Worm (Caenorhabditis elegans) whole organism, early embryonic: Measurements from ENCODE around the gene C35B1.8.
"Not testable (repeated sequence)": the region's sequence is repeated elsewhere in the genome, so short reads cannot be mapped to it uniquely, and the experiment has no call there.

Source experiments
- B0310.2 ChIP-seq: sonication (generic microtip); optimal IDR thresholded peaks from 2 replicates; lab custom pipeline; 2016; ENCODE audit warnings: mild to moderate bottlenecking, missing genetic modification characterization, missing compliant biosample characterization
- F13C5.2 ChIP-seq: sonication (generic microtip); optimal IDR thresholded peaks from 2 replicates; lab custom pipeline; 2017; ENCODE audit warnings: mild to moderate bottlenecking, missing genetic modification characterization, inconsistent platforms, missing compliant biosample characterization
- aly-1 ChIP-seq: sonication (generic microtip); optimal IDR thresholded peaks from 2 replicates; lab custom pipeline; 2016; ENCODE audit warnings: missing genetic modification characterization, missing compliant biosample characterization
- ama-1 ChIP-seq: fragments of 150-350 bp; optimal IDR thresholded peaks from 2 replicates; lab custom pipeline; 2014
- ceh-13 ChIP-seq: fragments of 200-800 bp; sonication (Bioruptor generic); optimal IDR thresholded peaks from 2 replicates; lab custom pipeline; 2018; ENCODE audit warnings: mild to moderate bottlenecking, missing genetic modification characterization, missing compliant biosample characterization
- ceh-36 ChIP-seq: sonication (generic microtip); optimal IDR thresholded peaks from 2 replicates; lab custom pipeline; 2016; ENCODE audit warnings: missing genetic modification characterization, inconsistent platforms, missing compliant biosample characterization
- ets-7 ChIP-seq: sonication (generic microtip); optimal IDR thresholded peaks from 2 replicates; lab custom pipeline; 2016; ENCODE audit warnings: missing genotype, missing genetic modification characterization, missing compliant biosample characterization
- flt-1 ChIP-seq: fragments of 200-800 bp; sonication (Bioruptor generic); IDR thresholded peaks from 2 replicates; pipeline ENCODE4 v1.3.6; 2022; ENCODE audit warnings: missing genetic modification characterization, missing compliant biosample characterization
- hmbx-1 ChIP-seq: sonication (generic microtip); optimal IDR thresholded peaks from 2 replicates; lab custom pipeline; 2016; ENCODE audit warnings: mild to moderate bottlenecking, missing genetic modification characterization, missing compliant biosample characterization
- hmg-4 ChIP-seq: fragments of 200-800 bp; sonication (Bioruptor generic); optimal IDR thresholded peaks from 2 replicates; lab custom pipeline; 2018; ENCODE audit warnings: mild to moderate bottlenecking, missing genetic modification characterization, missing compliant biosample characterization
- hnd-1 ChIP-seq: sonication (generic microtip); optimal IDR thresholded peaks from 2 replicates; lab custom pipeline; 2016; ENCODE audit warnings: missing genetic modification characterization, missing compliant biosample characterization
- pes-1 ChIP-seq: fragments of 200-800 bp; sonication (Bioruptor generic); IDR thresholded peaks from 2 replicates; pipeline ENCODE4 v1.3.6; 2022; ENCODE audit warnings: missing genetic modification reagents, missing genetic modification characterization, missing compliant biosample characterization
- scrt-1 ChIP-seq: fragments of 200-800 bp; sonication (Bioruptor generic); IDR thresholded peaks from 2 replicates; pipeline ENCODE4 v1.3.6; 2022; ENCODE audit warnings: missing genetic modification characterization, missing compliant biosample characterization
- sea-1 ChIP-seq: fragments of 200-800 bp; sonication (Bioruptor generic); conservative IDR thresholded peaks from 2 replicates; pipeline ENCODE4 v1.3.6; 2022; ENCODE audit warnings: missing genetic modification characterization, missing compliant biosample characterization
- tbx-11 ChIP-seq: fragments of 200-800 bp; sonication (Bioruptor generic); IDR thresholded peaks from 2 replicates; pipeline ENCODE4 v1.3.6; 2022; ENCODE audit warnings: missing genetic modification characterization, missing compliant biosample characterization
- tbx-37 ChIP-seq: fragments of 200-800 bp; sonication (Bioruptor generic); conservative IDR thresholded peaks from 2 replicates; pipeline ENCODE4 v1.3.6; 2022; ENCODE audit warnings: missing genetic modification reagents, missing genetic modification characterization, missing compliant biosample characterization
- tra-4 ChIP-seq: sonication (generic microtip); optimal IDR thresholded peaks from 2 replicates; lab custom pipeline; 2017; ENCODE audit warnings: missing genetic modification characterization, missing compliant biosample characterization

The C35B1.8 gene

DNA sequence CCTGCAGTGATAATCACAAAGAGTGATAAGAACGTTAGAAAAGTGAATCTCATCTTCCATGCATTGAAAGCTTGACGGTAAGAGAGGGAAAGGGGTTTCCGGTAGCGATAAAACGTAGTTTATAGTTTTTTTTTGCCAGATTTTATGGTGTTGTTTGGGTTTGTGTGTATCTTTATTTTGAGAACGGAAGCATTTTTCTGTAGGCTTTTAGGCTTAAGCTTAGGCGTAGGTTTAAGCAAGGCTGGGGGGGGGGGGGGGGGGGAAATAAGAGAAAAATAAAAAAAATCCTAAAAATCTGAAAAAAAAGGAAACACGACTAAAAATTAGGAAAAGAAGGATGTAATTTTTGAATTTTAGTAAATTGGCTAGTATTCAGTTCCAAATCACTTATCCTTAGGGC, at the start of gene C35B1.8:
Gene C35B1.8, minus strand, starts transcription at position 101 of the 400 bp plus-strand sequence.
- TF ChIP-seq tbx-11 (GFP tag; lab: Robert Waterston, UW) (no peak), ets-7 (tag; lab: Kevin White, UChicago) (no peak), ceh-13 (GFP tag; lab: Kevin White, UChicago) (no peak), ama-1 (no peak)

DNA sequence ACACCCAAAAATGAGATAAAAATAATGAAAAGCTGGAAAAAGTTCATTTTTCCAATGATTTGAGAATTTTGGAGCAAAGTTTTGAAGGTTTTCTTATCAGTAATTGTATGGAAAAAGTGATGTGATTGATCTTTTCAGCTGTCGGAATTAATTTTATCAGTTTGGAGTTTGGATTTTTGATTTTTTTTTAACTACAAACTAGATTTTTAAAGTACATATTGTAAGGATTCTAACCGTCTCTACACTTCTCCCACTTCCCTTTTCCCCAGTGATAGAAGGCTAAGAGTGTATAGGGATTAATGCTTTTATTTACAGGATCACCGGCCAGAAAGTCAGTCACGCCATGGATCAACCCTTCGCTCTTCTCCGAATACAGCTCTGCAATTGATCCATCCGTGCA, 46.9 kb upstream of the C35B1.8 start, which contains the start of gene F49F1.7:
Gene F49F1.7, minus strand, starts transcription at position 101 of the 400 bp plus-strand sequence.
- TF ChIP-seq B0310.2 (tag; lab: Kevin White, UChicago); ceh-36; tbx-37: not testable (repeated sequence)

DNA sequence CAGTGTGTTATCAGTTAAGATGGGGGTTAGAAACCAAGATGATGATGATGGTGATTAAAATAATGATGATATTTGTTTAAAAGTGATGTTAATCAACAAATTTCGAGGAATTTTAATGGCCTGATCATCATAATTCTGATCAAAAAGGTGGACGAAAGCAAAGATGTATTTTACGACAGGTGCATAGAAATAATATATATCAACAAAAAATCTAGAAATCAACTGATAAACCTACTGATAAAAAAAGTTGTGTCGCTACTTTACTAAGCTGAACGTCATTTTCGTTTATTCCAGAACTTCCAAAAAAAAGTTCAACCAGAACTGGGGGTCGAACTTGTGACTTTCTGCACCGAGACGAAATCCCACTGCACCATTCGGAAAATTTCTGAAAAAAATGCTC, 44.3 kb upstream of the C35B1.8 start, which contains the start of gene mul-1:
Gene mul-1, minus strand, starts transcription at position 84 of the 400 bp plus-strand sequence.
- TF ChIP-seq hmg-4 (GFP tag; lab: Kevin White, UChicago) (no peak), B0310.2 (tag; lab: Kevin White, UChicago) (no peak), scrt-1 (GFP tag; lab: Robert Waterston, UW) (no peak), tbx-11 (GFP tag; lab: Robert Waterston, UW) (no peak), sea-1 (GFP tag; lab: Robert Waterston, UW) (no peak), F13C5.2 (tag; lab: Kevin White, UChicago) (no peak), ceh-13 (GFP tag; lab: Kevin White, UChicago) (no peak), hnd-1 (tag; lab: Kevin White, UChicago) (no peak), flt-1 (GFP tag; lab: Robert Waterston, UW) (no peak), tra-4 (tag; lab: Kevin White, UChicago) (no peak), ama-1 (no peak)

DNA sequence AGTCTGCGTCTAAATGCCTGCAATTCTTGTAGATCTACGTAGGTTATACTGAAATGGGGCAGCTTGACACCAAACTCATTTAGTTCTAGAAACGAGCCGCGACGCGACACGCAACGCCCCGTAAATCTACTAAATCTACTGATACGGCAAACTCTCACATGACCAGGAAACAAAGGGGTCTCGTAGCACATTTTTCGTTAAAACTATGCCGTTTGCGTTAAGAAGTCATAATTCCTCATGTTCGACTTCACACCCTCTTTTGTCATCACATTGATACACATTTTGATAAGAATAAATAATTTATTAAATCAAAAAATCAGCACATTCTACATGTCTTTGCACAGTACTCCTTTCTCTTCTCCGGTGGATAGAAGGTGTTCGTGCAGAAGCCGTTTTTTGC, 42.3 kb upstream of the C35B1.8 start:
- TF ChIP-seq flt-1 (GFP tag; lab: Robert Waterston, UW) (no peak), pes-1 (no peak), hmg-4 (GFP tag; lab: Kevin White, UChicago) (no peak), ets-7 (tag; lab: Kevin White, UChicago) (no peak), tbx-37 (no peak), sea-1 (GFP tag; lab: Robert Waterston, UW) (no peak), B0310.2 (tag; lab: Kevin White, UChicago) (no peak), scrt-1 (GFP tag; lab: Robert Waterston, UW) (no peak), ceh-13 (GFP tag; lab: Kevin White, UChicago) (no peak), ama-1 (no peak), ceh-36 (no peak), F13C5.2 (tag; lab: Kevin White, UChicago) (no peak), hnd-1 (tag; lab: Kevin White, UChicago) (no peak), hmbx-1 (tag; lab: Kevin White, UChicago) (no peak), aly-1 (no peak), tra-4 (tag; lab: Kevin White, UChicago) (no peak), tbx-11 (GFP tag; lab: Robert Waterston, UW) (no peak)

DNA sequence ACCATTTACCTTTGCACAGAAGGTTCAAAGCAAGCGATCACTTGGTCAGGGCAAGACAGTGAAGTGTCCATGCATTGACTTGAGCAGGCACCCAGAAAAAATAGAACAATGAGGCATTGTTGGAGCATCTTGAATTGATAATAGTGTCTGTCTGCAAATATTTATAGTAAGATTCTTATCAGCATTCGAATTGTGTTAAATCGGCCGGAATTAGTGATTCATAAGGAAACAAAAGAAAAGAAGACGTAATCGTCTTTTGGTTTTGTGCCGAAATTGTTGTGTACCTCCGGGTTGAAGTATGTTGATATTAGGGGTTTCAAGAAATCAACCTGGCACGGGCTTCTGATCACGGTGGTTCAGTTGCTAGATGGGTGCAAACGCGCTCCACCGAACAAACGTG, 41.5 kb upstream of the C35B1.8 start, which contains the start of gene F49F1.5:
Gene F49F1.5, minus strand, starts transcription at position 153 of the 400 bp plus-strand sequence.
- TF ChIP-seq tbx-37 = no peak
- no peak for TF ChIP-seq tra-4 (tag; lab: Kevin White, UChicago)
- no peak for TF ChIP-seq scrt-1 (GFP tag; lab: Robert Waterston, UW)
- TF ChIP-seq ama-1 = no peak
- TF ChIP-seq ceh-13 (GFP tag; lab: Kevin White, UChicago) = no peak
- no peak for TF ChIP-seq flt-1 (GFP tag; lab: Robert Waterston, UW)
- TF ChIP-seq aly-1 = no peak
- TF ChIP-seq ceh-36 = no peak
- no peak for TF ChIP-seq pes-1
- TF ChIP-seq ets-7 (tag; lab: Kevin White, UChicago) = no peak
- no peak for TF ChIP-seq hnd-1 (tag; lab: Kevin White, UChicago)

DNA sequence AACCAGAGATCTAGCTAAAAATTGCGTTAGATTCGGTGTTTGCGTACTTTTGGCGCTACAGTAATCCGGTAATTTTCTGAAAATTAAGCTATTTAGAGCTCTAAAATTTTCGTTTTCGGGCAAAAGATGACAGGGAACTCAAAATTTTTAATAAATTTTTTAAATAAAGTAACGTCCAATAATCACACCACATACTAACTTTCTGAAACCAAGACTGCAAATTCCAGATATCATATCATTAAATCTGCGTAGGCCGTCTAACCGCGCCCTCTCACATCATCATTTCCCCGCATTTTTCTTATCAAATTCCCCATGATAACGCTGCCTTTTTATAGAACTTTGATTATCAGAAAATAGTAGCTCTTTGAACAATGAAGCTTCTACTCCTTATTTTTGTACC, 38.6 kb upstream of the C35B1.8 start, which contains the start of gene drd-50:
Gene drd-50, plus strand, starts transcription at position 301 of the 400 bp plus-strand sequence.
- no peak for TF ChIP-seq tbx-11 (GFP tag; lab: Robert Waterston, UW)
- no peak for TF ChIP-seq tbx-37
- TF ChIP-seq ceh-13 (GFP tag; lab: Kevin White, UChicago) = no peak
- no peak for TF ChIP-seq B0310.2 (tag; lab: Kevin White, UChicago)
- no peak for TF ChIP-seq pes-1
- no peak for TF ChIP-seq ama-1
- no peak for TF ChIP-seq tra-4 (tag; lab: Kevin White, UChicago)
- TF ChIP-seq flt-1 (GFP tag; lab: Robert Waterston, UW) = no peak
- TF ChIP-seq hnd-1 (tag; lab: Kevin White, UChicago) = no peak

DNA sequence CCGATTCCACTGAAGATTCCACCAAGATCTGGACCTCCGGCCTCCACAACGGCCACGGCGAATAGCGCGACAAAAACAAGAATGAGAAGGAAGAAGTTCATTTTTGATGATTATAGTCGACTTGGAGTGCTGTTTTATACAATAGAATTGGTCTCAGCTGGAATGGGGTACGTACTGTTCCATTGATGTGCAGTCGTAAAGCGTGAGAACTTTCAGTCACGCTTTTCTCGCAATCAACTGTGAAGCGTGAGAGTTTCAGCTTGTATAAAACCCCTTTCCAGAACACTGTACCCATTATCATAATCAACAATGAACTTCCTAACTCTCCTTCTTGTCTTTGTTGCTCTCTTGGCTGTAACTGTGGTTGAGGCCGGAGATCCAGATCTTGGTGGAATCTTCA, 36.8 kb upstream of the C35B1.8 start, which contains the start of the genes F49F1.4 and F49F1.2:
Gene F49F1.4, minus strand, starts transcription at position 101 of the 400 bp plus-strand sequence.
Gene F49F1.2, plus strand, starts transcription at position 310 of the 400 bp plus-strand sequence.
- no peak for TF ChIP-seq ama-1
- no peak for TF ChIP-seq flt-1 (GFP tag; lab: Robert Waterston, UW)
- no peak for TF ChIP-seq pes-1
- no peak for TF ChIP-seq tbx-37
- TF ChIP-seq hnd-1 (tag; lab: Kevin White, UChicago) = no peak
- no peak for TF ChIP-seq scrt-1 (GFP tag; lab: Robert Waterston, UW)
- no peak for TF ChIP-seq tbx-11 (GFP tag; lab: Robert Waterston, UW)
- TF ChIP-seq sea-1 (GFP tag; lab: Robert Waterston, UW) = no peak
- no peak for TF ChIP-seq tra-4 (tag; lab: Kevin White, UChicago)
- TF ChIP-seq ceh-36 = no peak
- TF ChIP-seq F13C5.2 (tag; lab: Kevin White, UChicago) = no peak
- TF ChIP-seq ets-7 (tag; lab: Kevin White, UChicago) = no peak
- no peak for TF ChIP-seq hmg-4 (GFP tag; lab: Kevin White, UChicago)
- TF ChIP-seq aly-1 = no peak

DNA sequence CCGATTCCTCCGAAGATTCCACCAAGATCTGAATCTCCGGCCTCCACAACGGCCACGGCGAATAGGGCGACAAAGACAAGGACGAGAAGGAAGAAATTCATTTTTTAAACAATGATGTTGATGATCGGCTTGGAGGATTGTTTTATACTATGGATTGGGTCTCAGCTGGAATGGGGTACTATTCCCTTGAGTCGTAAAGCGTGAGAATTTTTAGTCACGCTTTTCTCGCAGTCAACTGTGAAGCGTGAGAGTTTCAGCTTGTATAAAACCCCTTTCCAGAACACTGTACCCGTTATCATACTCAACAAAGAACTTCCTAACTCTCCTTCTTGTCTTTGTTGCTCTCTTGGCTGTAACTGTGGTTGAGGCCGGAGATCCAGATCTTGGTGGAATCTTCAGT, 35.7 kb upstream of the C35B1.8 start, which contains the start of gene F49F1.15:
Gene F49F1.15, minus strand, starts transcription at position 101 of the 400 bp plus-strand sequence.
- no peak for TF ChIP-seq flt-1 (GFP tag; lab: Robert Waterston, UW)
- no peak for TF ChIP-seq ceh-36
- TF ChIP-seq tra-4 (tag; lab: Kevin White, UChicago) = no peak
- TF ChIP-seq B0310.2 (tag; lab: Kevin White, UChicago) = no peak
- no peak for TF ChIP-seq hmbx-1 (tag; lab: Kevin White, UChicago)
- no peak for TF ChIP-seq scrt-1 (GFP tag; lab: Robert Waterston, UW)
- no peak for TF ChIP-seq aly-1
- no peak for TF ChIP-seq tbx-37
- TF ChIP-seq pes-1 = no peak
- no peak for TF ChIP-seq hnd-1 (tag; lab: Kevin White, UChicago)
- no peak for TF ChIP-seq ceh-13 (GFP tag; lab: Kevin White, UChicago)
- no peak for TF ChIP-seq tbx-11 (GFP tag; lab: Robert Waterston, UW)
- TF ChIP-seq sea-1 (GFP tag; lab: Robert Waterston, UW) = no peak
- TF ChIP-seq F13C5.2 (tag; lab: Kevin White, UChicago) = no peak
